4 worm cellular contexts compared by ENCODE assay signal in the genomic region with DNA sequence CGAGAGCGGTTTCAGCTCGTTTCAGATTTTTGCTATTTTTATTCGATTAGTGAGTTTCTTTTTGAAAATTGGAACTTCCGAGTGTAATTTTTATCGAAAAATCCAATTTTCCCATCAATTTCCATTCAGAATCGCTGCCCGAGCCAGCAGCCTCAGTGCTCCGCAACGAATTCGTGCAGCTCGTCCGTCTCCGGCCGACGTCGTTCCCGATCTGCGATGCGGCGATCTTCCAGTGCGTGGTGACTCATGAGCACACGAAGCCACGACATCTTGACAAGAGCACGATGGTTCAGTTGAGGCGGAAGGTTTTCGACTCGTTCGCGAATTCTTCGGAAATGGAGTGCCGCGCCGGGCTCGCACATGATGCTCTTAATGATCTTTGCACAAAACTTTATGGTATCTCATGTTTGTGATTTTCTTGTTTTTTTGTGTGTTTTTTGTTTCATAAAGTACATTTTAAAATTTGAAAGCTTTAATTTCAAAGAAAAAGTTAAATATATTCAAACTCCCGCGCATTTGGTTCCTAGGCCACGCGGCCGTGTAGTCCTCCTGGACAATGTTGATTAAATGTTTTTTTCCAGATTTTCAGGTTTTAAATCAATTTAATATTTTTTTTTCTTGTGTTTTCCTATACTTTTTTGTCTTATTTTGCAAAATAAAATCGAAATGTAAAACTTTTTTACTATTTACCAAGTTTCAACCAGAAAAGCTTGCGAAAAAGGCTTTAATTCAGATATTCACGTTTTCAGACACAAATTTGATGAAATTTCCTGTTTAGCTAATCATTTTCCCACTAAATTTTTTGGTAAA.
TF ChIP-seq lines count a peak whose summit lies in the region.

No protein-coding gene starts in this region.

TF ChIP-seq in whole organism, L2 larva, 48 proteins besides CTCF, POLR2A, EP300 and RAD21 (continues in another document):
- TF ChIP-seq nhr-25 (tag; optimal IDR thresholded peaks at IDR 0.05; lab: Kevin White, UChicago), result peak; percentile 14
- TF ChIP-seq unc-55 (GFP tag; optimal IDR thresholded peaks at IDR 0.05; lab: Kevin White, UChicago), result peak; percentile 60
- TF ChIP-seq ZK546.5 (tag; optimal IDR thresholded peaks at IDR 0.05; lab: Kevin White, UChicago), result no peak
- no peak for TF ChIP-seq lin-11 (tag; optimal IDR thresholded peaks at IDR 0.05; lab: Kevin White, UChicago)
- no peak for TF ChIP-seq nhr-77 (tag; optimal IDR thresholded peaks at IDR 0.05; lab: Kevin White, UChicago)
- no peak for TF ChIP-seq Y55F3AM.14 (GFP tag; optimal IDR thresholded peaks at IDR 0.05; lab: Kevin White, UChicago)
- no peak for TF ChIP-seq nhr-129 (tag; optimal IDR thresholded peaks at IDR 0.05; lab: Kevin White, UChicago)
- TF ChIP-seq lsy-2 (tag; optimal IDR thresholded peaks at IDR 0.05; lab: Kevin White, UChicago), result peak; percentile 62 to 78
- TF ChIP-seq blmp-1 (tag; optimal IDR thresholded peaks at IDR 0.05; lab: Kevin White, UChicago; ENCODE audit: insufficient read depth), result no peak
- TF ChIP-seq lin-39 (tag; optimal IDR thresholded peaks at IDR 0.05; lab: Kevin White, UChicago), result no peak
- no peak for TF ChIP-seq peb-1 (tag; optimal IDR thresholded peaks at IDR 0.05; lab: Kevin White, UChicago)
- TF ChIP-seq mbf-1 (tag; optimal IDR thresholded peaks at IDR 0.05; lab: Kevin White, UChicago), result no peak
- TF ChIP-seq ceh-16 (tag; optimal IDR thresholded peaks at IDR 0.05; lab: Kevin White, UChicago), result no peak
- TF ChIP-seq ztf-1 (GFP tag; conservative IDR thresholded peaks at IDR 0.05; lab: Robert Waterston, UW), result no peak
- peak; percentile 32 for TF ChIP-seq crh-2 (tag; optimal IDR thresholded peaks at IDR 0.05; lab: Kevin White, UChicago)
- no peak for TF ChIP-seq sma-9 (GFP tag; optimal IDR thresholded peaks at IDR 0.05; lab: Kevin White, UChicago)
- TF ChIP-seq sma-9 (tag; optimal IDR thresholded peaks at IDR 0.05; lab: Kevin White, UChicago), result no peak
- peak; percentile 94 for TF ChIP-seq gmeb-1 (tag; optimal IDR thresholded peaks at IDR 0.05; lab: Kevin White, UChicago)
- no peak for TF ChIP-seq dmd-4 (tag; optimal IDR thresholded peaks at IDR 0.05; lab: Kevin White, UChicago)
- no peak for TF ChIP-seq ztf-11 (tag; optimal IDR thresholded peaks at IDR 0.05; lab: Kevin White, UChicago)
- no peak for TF ChIP-seq aly-2 (tag; optimal IDR thresholded peaks at IDR 0.05; lab: Kevin White, UChicago)

TF ChIP-seq in whole organism, L4 larva, 104 proteins besides CTCF, POLR2A, EP300 and RAD21 (continues in another document):
- TF ChIP-seq hmg-1.1 (GFP tag; IDR thresholded peaks at IDR 0.05; lab: Robert Waterston, UW) (0 out of 2 replicates have a peak, but pooled peaks have one; percentile 8), dmd-6 (GFP tag; IDR thresholded peaks at IDR 0.05; lab: Robert Waterston, UW) (peak; percentile 54), skn-1 (tag; optimal IDR thresholded peaks at IDR 0.05; lab: Kevin White, UChicago) (no peak), lin-38 (GFP tag; IDR thresholded peaks at IDR 0.05; lab: Robert Waterston, UW) (peak; percentile 60), snpc-1.2 (GFP tag; IDR thresholded peaks at IDR 0.05; lab: Robert Waterston, UW) (no peak), jun-1 (tag; optimal IDR thresholded peaks at IDR 0.05; lab: Kevin White, UChicago) (no peak), lsy-2 (tag; optimal IDR thresholded peaks at IDR 0.05; lab: Kevin White, UChicago) (no peak), mep-1 (tag; optimal IDR thresholded peaks at IDR 0.05; lab: Kevin White, UChicago) (no peak), F44E2.7 (GFP tag; IDR thresholded peaks at IDR 0.05; lab: Robert Waterston, UW) (no peak), gei-8 (GFP tag; optimal IDR thresholded peaks at IDR 0.05; lab: Kevin White, UChicago) (no peak), dmd-9 (GFP tag; IDR thresholded peaks at IDR 0.05; lab: Robert Waterston, UW) (no peak), ceh-44 (GFP tag; IDR thresholded peaks at IDR 0.05; lab: Robert Waterston, UW) (no peak), nhr-41 (GFP tag; IDR thresholded peaks at IDR 0.05; lab: Robert Waterston, UW) (no peak), lin-15B (tag; optimal IDR thresholded peaks at IDR 0.05; lab: Kevin White, UChicago) (no peak), nhr-111 (GFP tag; optimal IDR thresholded peaks at IDR 0.05; lab: Kevin White, UChicago) (no peak), dpl-1 (GFP tag; optimal IDR thresholded peaks at IDR 0.05; lab: Kevin White, UChicago) (peak; percentile 92), ceh-20 (GFP tag; IDR thresholded peaks at IDR 0.05; lab: Robert Waterston, UW) (no peak), dmd-8 (GFP tag; IDR thresholded peaks at IDR 0.05; lab: Robert Waterston, UW) (no peak), mes-2 (tag; optimal IDR thresholded peaks at IDR 0.05; lab: Kevin White, UChicago; ENCODE audit: poor library complexity, severe bottlenecking) (peak; percentile 98), set-16 (GFP tag; IDR thresholded peaks at IDR 0.05; lab: Robert Waterston, UW) (peak; percentile 70; the same call in 1 of the 2 replicates), mdl-1 (tag; optimal IDR thresholded peaks at IDR 0.05; lab: Kevin White, UChicago) (no peak), zip-11 (GFP tag; IDR thresholded peaks at IDR 0.05; lab: Robert Waterston, UW) (no peak)

TF ChIP-seq in whole organism, late embryonic, 69 proteins besides CTCF, POLR2A, EP300 and RAD21 (continues in another document):
- TF ChIP-seq unc-42 (tag; optimal IDR thresholded peaks at IDR 0.05; lab: Kevin White, UChicago), result peak; percentile 52
- no peak for TF ChIP-seq hlh-30 (tag; optimal IDR thresholded peaks at IDR 0.05; lab: Kevin White, UChicago; ENCODE audit: insufficient read depth)
- no peak for TF ChIP-seq che-1 (tag; optimal IDR thresholded peaks at IDR 0.05; lab: Kevin White, UChicago)
- no peak for TF ChIP-seq K09A11.1 (tag; optimal IDR thresholded peaks at IDR 0.05; lab: Kevin White, UChicago; ENCODE audit: insufficient read depth)
- TF ChIP-seq ceh-9 (tag; optimal IDR thresholded peaks at IDR 0.05; lab: Kevin White, UChicago), result no peak
- TF ChIP-seq odd-2 (tag; optimal IDR thresholded peaks at IDR 0.05; lab: Kevin White, UChicago), result no peak
- no peak for TF ChIP-seq pha-4 (tag; optimal IDR thresholded peaks at IDR 0.05; lab: Kevin White, UChicago)
- TF ChIP-seq K02D7.2 (tag; optimal IDR thresholded peaks at IDR 0.05; lab: Kevin White, UChicago), result no peak
- no peak for TF ChIP-seq ama-1 (optimal IDR thresholded peaks at IDR 0.05; lab: Kevin White, UChicago)
- peak; percentile 68 for TF ChIP-seq tbx-2 (tag; optimal IDR thresholded peaks at IDR 0.05; lab: Kevin White, UChicago)
- TF ChIP-seq sox-4 (tag; optimal IDR thresholded peaks at IDR 0.05; lab: Kevin White, UChicago), result no peak
- no peak for TF ChIP-seq ceh-48 (tag; optimal IDR thresholded peaks at IDR 0.05; lab: Kevin White, UChicago)
- TF ChIP-seq hlh-6 (tag; optimal IDR thresholded peaks at IDR 0.05; lab: Kevin White, UChicago), result no peak
- peak; percentile 56 for TF ChIP-seq fkh-6 (tag; optimal IDR thresholded peaks at IDR 0.05; lab: Kevin White, UChicago)
- TF ChIP-seq ceh-22 (tag; optimal IDR thresholded peaks at IDR 0.05; lab: Kevin White, UChicago), result no peak
- no peak for TF ChIP-seq nhr-232 (tag; optimal IDR thresholded peaks at IDR 0.05; lab: Kevin White, UChicago)
- TF ChIP-seq ets-4 (tag; optimal IDR thresholded peaks at IDR 0.05; lab: Kevin White, UChicago), result peak; percentile 86
- TF ChIP-seq ztf-16 (tag; optimal IDR thresholded peaks at IDR 0.05; lab: Kevin White, UChicago), result no peak
- no peak for TF ChIP-seq nfya-1 (tag; optimal IDR thresholded peaks at IDR 0.05; lab: Kevin White, UChicago)
- TF ChIP-seq ceh-31 (tag; optimal IDR thresholded peaks at IDR 0.05; lab: Kevin White, UChicago), result peak; percentile 91
- TF ChIP-seq pax-1 (tag; optimal IDR thresholded peaks at IDR 0.05; lab: Kevin White, UChicago), result no peak
- peak; percentile 57 for TF ChIP-seq elt-2 (tag; optimal IDR thresholded peaks at IDR 0.05; lab: Kevin White, UChicago)
- no peak for TF ChIP-seq syd-9 (tag; optimal IDR thresholded peaks at IDR 0.05; lab: Kevin White, UChicago)
- TF ChIP-seq hlh-15 (tag; optimal IDR thresholded peaks at IDR 0.05; lab: Kevin White, UChicago), result no peak

TF ChIP-seq in whole organism, mixed stage, embryonic, 35 proteins besides CTCF, POLR2A, EP300 and RAD21 (continues in another document):
- TF ChIP-seq mep-1 (tag; optimal IDR thresholded peaks at IDR 0.05; lab: Kevin White, UChicago), result no peak
- TF ChIP-seq ceh-39 (tag; optimal IDR thresholded peaks at IDR 0.05; lab: Kevin White, UChicago), result no peak
- TF ChIP-seq blmp-1 (tag; optimal IDR thresholded peaks at IDR 0.05; lab: Kevin White, UChicago), result no peak
- no peak for TF ChIP-seq flh-1 (GFP tag; optimal IDR thresholded peaks at IDR 0.05; lab: Kevin White, UChicago)
- TF ChIP-seq tbx-8 (GFP tag; optimal IDR thresholded peaks at IDR 0.05; lab: Kevin White, UChicago), result no peak
- TF ChIP-seq ham-2 (GFP tag; optimal IDR thresholded peaks at IDR 0.05; lab: Kevin White, UChicago), result no peak
- TF ChIP-seq lin-13 (tag; optimal IDR thresholded peaks at IDR 0.05; lab: Kevin White, UChicago), result no peak
- TF ChIP-seq lin-32 (GFP tag; optimal IDR thresholded peaks at IDR 0.05; lab: Kevin White, UChicago), result no peak
- no peak for TF ChIP-seq ceh-43 (GFP tag; optimal IDR thresholded peaks at IDR 0.05; lab: Kevin White, UChicago)
- TF ChIP-seq mab-5 (tag; optimal IDR thresholded peaks at IDR 0.05; lab: Kevin White, UChicago), result no peak
- TF ChIP-seq nhr-12 (tag; optimal IDR thresholded peaks at IDR 0.05; lab: Kevin White, UChicago), result no peak
- no peak for TF ChIP-seq elt-3 (tag; optimal IDR thresholded peaks at IDR 0.05; lab: Kevin White, UChicago)
- no peak for TF ChIP-seq cnd-1 (tag; optimal IDR thresholded peaks at IDR 0.05; lab: Kevin White, UChicago)
- TF ChIP-seq mls-2 (tag; optimal IDR thresholded peaks at IDR 0.05; lab: Kevin White, UChicago), result no peak
- no peak for TF ChIP-seq hlh-1 (tag; optimal IDR thresholded peaks at IDR 0.05; lab: Kevin White, UChicago)
- TF ChIP-seq ces-1 (GFP tag; optimal IDR thresholded peaks at IDR 0.05; lab: Kevin White, UChicago), result peak; percentile 34
- TF ChIP-seq ztf-11 (tag; optimal IDR thresholded peaks at IDR 0.05; lab: Kevin White, UChicago), result no peak
- TF ChIP-seq unc-39 (tag; optimal IDR thresholded peaks at IDR 0.05; lab: Kevin White, UChicago), result no peak
- TF ChIP-seq nhr-28 (tag; optimal IDR thresholded peaks at IDR 0.05; lab: Kevin White, UChicago), result no peak
- no peak for TF ChIP-seq nhr-76 (tag; optimal IDR thresholded peaks at IDR 0.05; lab: Kevin White, UChicago)
- no peak for TF ChIP-seq zip-8 (tag; optimal IDR thresholded peaks at IDR 0.05; lab: Kevin White, UChicago)
- no peak for TF ChIP-seq unc-120 (tag; optimal IDR thresholded peaks at IDR 0.05; lab: Kevin White, UChicago; ENCODE audit: poor library complexity, severe bottlenecking)
- no peak for TF ChIP-seq lsy-2 (tag; optimal IDR thresholded peaks at IDR 0.05; lab: Kevin White, UChicago)
- TF ChIP-seq ceh-83 (GFP tag; optimal IDR thresholded peaks at IDR 0.05; lab: Kevin White, UChicago), result peak; percentile 45
- no peak for TF ChIP-seq snpc-4 (tag; optimal IDR thresholded peaks at IDR 0.05; lab: Kevin White, UChicago)
- TF ChIP-seq sptf-1 (tag; optimal IDR thresholded peaks at IDR 0.05; lab: Kevin White, UChicago), result no peak
- TF ChIP-seq drap-1 (GFP tag; optimal IDR thresholded peaks at IDR 0.05; lab: Kevin White, UChicago), result no peak
- TF ChIP-seq pha-4 (tag; optimal IDR thresholded peaks at IDR 0.05; lab: Kevin White, UChicago), result no peak
